Fruit fly (Drosophila melanogaster) whole organism, embryonic: ENCODE data around the gene CG31121.
A peak's percentile ranks its signal among the peaks of the same experiment; 100 is the strongest.

Experiments
- Abd-B ChIP-seq: fragments of 200-800 bp; sonication (Bioruptor generic); optimal IDR thresholded peaks from 2 replicates; lab custom pipeline; 2018; ENCODE audit warnings: missing biosample characterization, mild to moderate bottlenecking, missing genetic modification characterization, moderate library complexity
- Bteb2 ChIP-seq: fragments of 200-800 bp; sonication (Bioruptor generic); optimal IDR thresholded peaks from 2 replicates; lab custom pipeline; 2016; ENCODE audit warnings: missing biosample characterization, missing genetic modification characterization
- CG10565 ChIP-seq: fragments of 200-800 bp; sonication (Bioruptor generic); optimal IDR thresholded peaks from 3 replicates; lab custom pipeline; 2016; ENCODE audit warnings: missing biosample characterization, mild to moderate bottlenecking, missing genetic modification characterization
- CG11696 ChIP-seq: fragments of 200-800 bp; sonication (Bioruptor generic); IDR thresholded peaks from 2 replicates; pipeline ENCODE4 v1.3.6; 2022; ENCODE audit warnings: missing biosample characterization, missing genetic modification characterization
- CG1792 ChIP-seq: fragments of 200-800 bp; sonication (Bioruptor generic); optimal IDR thresholded peaks from 2 replicates; lab custom pipeline; 2016; ENCODE audit warnings: missing biosample characterization, missing genetic modification characterization
- CG2116 ChIP-seq: fragments of 200-800 bp; sonication (Bioruptor generic); optimal IDR thresholded peaks from 3 replicates; lab custom pipeline; 2018; ENCODE audit warnings: missing biosample characterization, mild to moderate bottlenecking, missing genetic modification characterization
- CG2129 ChIP-seq: fragments of 200-800 bp; sonication (Bioruptor generic); IDR thresholded peaks from 2 replicates; pipeline ENCODE4 v1.3.6; 2022; ENCODE audit warnings: missing biosample characterization, missing genetic modification characterization; ENCODE audit not compliant: partially characterized antibody
- CG2889 ChIP-seq: fragments of 200-800 bp; sonication (Bioruptor generic); IDR thresholded peaks from 3 replicates; pipeline ENCODE4 v1.3.6; 2022; ENCODE audit warnings: missing biosample characterization, missing genetic modification characterization
- CG30403 ChIP-seq: fragments of 200-800 bp; sonication (Bioruptor generic); optimal IDR thresholded peaks from 3 replicates; lab custom pipeline; 2016; ENCODE audit warnings: missing biosample characterization, missing genetic modification characterization
- CG34422 ChIP-seq: fragments of 200-800 bp; sonication (Bioruptor generic); IDR thresholded peaks from 3 replicates; pipeline ENCODE4 v1.3.6; 2022; ENCODE audit warnings: missing biosample characterization, missing genetic modification characterization
- CG3847 ChIP-seq: fragments of 200-800 bp; sonication (Bioruptor generic); IDR thresholded peaks from 2 replicates; pipeline ENCODE4 v1.3.6; 2022; ENCODE audit warnings: missing biosample characterization, missing genetic modification characterization
- CG4360 ChIP-seq: fragments of 200-800 bp; sonication (Bioruptor generic); IDR thresholded peaks from 2 replicates; pipeline ENCODE4 v1.3.6; 2022; ENCODE audit warnings: missing biosample characterization, missing genetic modification characterization
- CG4404 ChIP-seq: fragments of 200-800 bp; sonication (Bioruptor generic); IDR thresholded peaks from 2 replicates; pipeline ENCODE4 v1.3.6; 2022; ENCODE audit warnings: missing biosample characterization, missing genetic modification characterization
- CG4820 ChIP-seq: fragments of 200-800 bp; sonication (Bioruptor generic); optimal IDR thresholded peaks from 3 replicates; lab custom pipeline; 2016; ENCODE audit warnings: missing biosample characterization, missing genetic modification characterization
- CG5180 ChIP-seq: fragments of 200-800 bp; sonication (Bioruptor generic); optimal IDR thresholded peaks from 3 replicates; lab custom pipeline; 2017; ENCODE audit warnings: missing biosample characterization, missing genetic modification characterization, mild to moderate bottlenecking, moderate library complexity, missing genetic modification reagents
- CG5953 ChIP-seq: fragments of 200-800 bp; sonication (Bioruptor generic); IDR thresholded peaks from 2 replicates; pipeline ENCODE4 v1.3.6; 2022; ENCODE audit warnings: missing biosample characterization, missing genetic modification characterization
- CG7928 ChIP-seq: fragments of 200-800 bp; sonication (Bioruptor generic); optimal IDR thresholded peaks from 2 replicates; lab custom pipeline; 2017; ENCODE audit warnings: missing biosample characterization, mild to moderate bottlenecking, missing genetic modification characterization
- CG8089 ChIP-seq: fragments of 200-800 bp; sonication (Bioruptor generic); optimal IDR thresholded peaks from 3 replicates; lab custom pipeline; 2016; ENCODE audit warnings: missing biosample characterization, missing genetic modification characterization
- CG8478 ChIP-seq: fragments of >200 bp; optimal IDR thresholded peaks from 2 replicates; lab custom pipeline; 2018
- CHES-1-like ChIP-seq: fragments of 200-800 bp; sonication (Bioruptor generic); optimal IDR thresholded peaks from 2 replicates; lab custom pipeline; 2016; ENCODE audit warnings: missing biosample characterization, missing genetic modification characterization
- Camta ChIP-seq: fragments of 200-800 bp; sonication (Bioruptor generic); optimal IDR thresholded peaks from 2 replicates; lab custom pipeline; 2016; ENCODE audit warnings: missing biosample characterization, missing genetic modification characterization
- E2f2 ChIP-seq: fragments of 200-800 bp; sonication (Bioruptor generic); IDR thresholded peaks from 2 replicates; pipeline ENCODE4 v1.3.6; 2022; ENCODE audit warnings: missing biosample characterization, missing genetic modification characterization
- Fer1 ChIP-seq: fragments of 200-800 bp; sonication (Bioruptor generic); optimal IDR thresholded peaks from 2 replicates; lab custom pipeline; 2017; ENCODE audit warnings: missing biosample characterization, mild to moderate bottlenecking, missing genetic modification characterization
- HLH3B ChIP-seq: fragments of 200-800 bp; sonication (Bioruptor generic); IDR thresholded peaks from 2 replicates; pipeline ENCODE4 v1.3.6; 2022; ENCODE audit warnings: missing biosample characterization, missing genetic modification characterization
- HLH4C ChIP-seq: fragments of 200-800 bp; sonication (Bioruptor generic); IDR thresholded peaks from 3 replicates; pipeline ENCODE4 v1.3.6; 2022; ENCODE audit warnings: missing biosample characterization, missing genetic modification characterization; ENCODE audit not compliant: partially characterized antibody
- Hsf ChIP-seq: fragments of 200-800 bp; sonication (Bioruptor generic); optimal IDR thresholded peaks from 3 replicates; lab custom pipeline; 2016; ENCODE audit warnings: missing biosample characterization, missing genetic modification characterization
- MBD-R2 ChIP-seq: fragments of 200-800 bp; sonication (Bioruptor generic); IDR thresholded peaks from 2 replicates; pipeline ENCODE4 v1.3.6; 2022; ENCODE audit warnings: missing biosample characterization, missing genetic modification characterization
- Med ChIP-seq: fragments of 200-800 bp; sonication (Bioruptor generic); peaks from one replicate; lab custom pipeline; 2016; ENCODE audit warnings: missing biosample characterization, missing genetic modification characterization, mild to moderate bottlenecking, inconsistent platforms, moderate library complexity
- NFAT ChIP-seq: fragments of 200-800 bp; sonication (Bioruptor generic); IDR thresholded peaks from 2 replicates; pipeline ENCODE4 v1.3.6; 2022; ENCODE audit warnings: missing biosample characterization, missing genetic modification characterization
- Oaz ChIP-seq: fragments of 200-800 bp; sonication (Bioruptor generic); IDR thresholded peaks from 2 replicates; pipeline ENCODE4 v1.3.6; 2022; ENCODE audit warnings: missing biosample characterization, missing genetic modification characterization
- Oli ChIP-seq: fragments of 200-800 bp; sonication (Bioruptor generic); optimal IDR thresholded peaks from 2 replicates; lab custom pipeline; 2018; ENCODE audit warnings: missing biosample characterization, mild to moderate bottlenecking, missing genetic modification characterization, moderate library complexity
- Scr ChIP-seq: fragments of 200-800 bp; sonication (Bioruptor generic); IDR thresholded peaks from 2 replicates; pipeline ENCODE4 v1.3.6; 2022; ENCODE audit warnings: missing biosample characterization, missing genetic modification characterization; ENCODE audit not compliant: partially characterized antibody
- Sin3A ChIP-seq: fragments of >200 bp; optimal IDR thresholded peaks from 2 replicates; lab custom pipeline; 2018
- aop ChIP-seq: fragments of 200-800 bp; sonication (Bioruptor generic); IDR thresholded peaks from 2 replicates; pipeline ENCODE4 v1.3.6; 2022; ENCODE audit warnings: missing biosample characterization, missing genetic modification characterization
- bowl ChIP-seq: fragments of 200-800 bp; sonication (Bioruptor generic); IDR thresholded peaks from 2 replicates; pipeline ENCODE4 v1.3.6; 2022; ENCODE audit warnings: missing biosample characterization, missing genetic modification characterization
- cato ChIP-seq: fragments of 200-800 bp; sonication (Bioruptor generic); optimal IDR thresholded peaks from 2 replicates; lab custom pipeline; 2016; ENCODE audit warnings: missing biosample characterization, missing genetic modification characterization, borderline replicate concordance
- ci ChIP-seq: fragments of 200-800 bp; sonication (Bioruptor generic); IDR thresholded peaks from 3 replicates; pipeline ENCODE4 v1.3.6; 2022; ENCODE audit warnings: missing biosample characterization, missing genetic modification characterization
- disco-r ChIP-seq: fragments of 200-800 bp; sonication (Bioruptor generic); optimal IDR thresholded peaks from 2 replicates; lab custom pipeline; 2016; ENCODE audit warnings: missing biosample characterization, missing genetic modification characterization
- dm ChIP-seq: fragments of 200-800 bp; sonication (Bioruptor generic); optimal IDR thresholded peaks from 3 replicates; lab custom pipeline; 2016; ENCODE audit warnings: missing biosample characterization, missing genetic modification characterization
- dmrt11E ChIP-seq: fragments of 200-800 bp; sonication (Bioruptor generic); optimal IDR thresholded peaks from 3 replicates; lab custom pipeline; 2018; ENCODE audit warnings: missing biosample characterization, mild to moderate bottlenecking, missing genetic modification characterization, moderate library complexity
- emc ChIP-seq: fragments of 200-800 bp; sonication (Bioruptor generic); optimal IDR thresholded peaks from 2 replicates; lab custom pipeline; 2016; ENCODE audit warnings: missing biosample characterization, missing genetic modification characterization
- exex ChIP-seq: fragments of 200-800 bp; sonication (Bioruptor generic); optimal IDR thresholded peaks from 4 replicates; lab custom pipeline; 2018; ENCODE audit warnings: missing biosample characterization, mild to moderate bottlenecking, missing genetic modification characterization, moderate library complexity
- fru ChIP-seq: fragments of >200 bp; optimal IDR thresholded peaks from 2 replicates; lab custom pipeline; 2017
- ftz-f1 ChIP-seq: fragments of 200-800 bp; sonication (Bioruptor generic); optimal IDR thresholded peaks from 2 replicates; lab custom pipeline; 2016; ENCODE audit warnings: missing biosample characterization, missing genetic modification characterization
- gsb-n ChIP-seq: fragments of 200-800 bp; sonication (Bioruptor generic); optimal IDR thresholded peaks from 3 replicates; lab custom pipeline; 2018; ENCODE audit warnings: missing biosample characterization, mild to moderate bottlenecking, missing genetic modification characterization
- insv ChIP-seq, 2 experiments: fragments of 200-800 bp; sonication (Bioruptor generic); optimal IDR thresholded peaks; 3 replicates each; lab custom pipeline; 2016 to 2018; ENCODE audit warnings: missing biosample characterization in 2 of 2, missing genetic modification characterization in 2 of 2
- pzg ChIP-seq: fragments of 200-800 bp; sonication (Bioruptor generic); optimal IDR thresholded peaks from 3 replicates; lab custom pipeline; 2018; ENCODE audit warnings: missing biosample characterization, mild to moderate bottlenecking, missing genetic modification characterization, moderate library complexity
- shn ChIP-seq: fragments of 200-800 bp; sonication (Bioruptor generic); optimal IDR thresholded peaks from 3 replicates; lab custom pipeline; 2016; ENCODE audit warnings: missing biosample characterization, missing genetic modification characterization
- sna ChIP-seq: fragments of 200-800 bp; sonication (Bioruptor generic); IDR thresholded peaks from 2 replicates; pipeline ENCODE4 v1.3.6; 2022; ENCODE audit warnings: missing biosample characterization, missing genetic modification characterization; ENCODE audit not compliant: partially characterized antibody
- ssp ChIP-seq: fragments of 200-800 bp; sonication (Bioruptor generic); IDR thresholded peaks from 2 replicates; pipeline ENCODE4 v1.3.6; 2022; ENCODE audit warnings: missing biosample characterization, missing genetic modification characterization
- wdn ChIP-seq: fragments of 200-800 bp; sonication (Bioruptor generic); IDR thresholded peaks from 2 replicates; pipeline ENCODE4 v1.3.6; 2022; ENCODE audit warnings: missing biosample characterization, missing genetic modification characterization
- zf30C ChIP-seq: fragments of 200-800 bp; sonication (Bioruptor generic); optimal IDR thresholded peaks from 3 replicates; lab custom pipeline; 2018; ENCODE audit warnings: missing biosample characterization, mild to moderate bottlenecking, missing genetic modification characterization

CG31121 gene

DNA sequence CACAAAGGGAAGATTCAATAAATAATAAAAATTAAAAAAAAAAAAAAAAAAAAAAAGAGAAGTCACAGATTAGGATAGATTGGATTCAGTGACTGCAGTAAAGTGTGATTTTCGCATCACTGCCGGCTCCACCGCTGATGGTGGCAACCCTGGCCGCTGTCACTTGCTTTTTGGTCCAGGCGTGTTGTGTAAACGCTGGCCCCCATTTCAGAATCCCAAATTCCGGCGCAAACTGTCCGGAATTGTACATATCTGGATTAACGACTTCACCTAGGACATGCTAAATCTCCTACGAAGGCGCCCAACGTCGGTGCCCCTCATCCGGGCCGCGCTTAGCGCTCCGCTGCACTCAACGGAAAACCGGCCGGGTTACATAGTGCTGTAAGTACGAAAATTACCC, 37.5 kb upstream of the CG31121 start, which contains the start of gene CG11771 (continued):
- TF ChIP-seq wdn (GFP tag; lab: Robert Waterston, UW) (no peak), fru (no peak), CG11696 (GFP tag; lab: Robert Waterston, UW) (no peak), ftz-f1 (GFP tag; lab: Kevin White, UChicago) (no peak), Bteb2 (GFP tag; lab: Kevin White, UChicago) (no peak), zf30C (GFP tag; lab: Kevin White, UChicago) (no peak), pzg (GFP tag; lab: Kevin White, UChicago) (peak; percentile 29), Camta (GFP tag; lab: Kevin White, UChicago) (no peak), MBD-R2 (GFP tag; lab: Robert Waterston, UW) (peak; percentile 89), CG4360 (GFP tag; lab: Robert Waterston, UW) (no peak), gsb-n (tag; lab: Kevin White, UChicago) (no peak), cato (GFP tag; lab: Kevin White, UChicago) (no peak), Oaz (GFP tag; lab: Robert Waterston, UW) (no peak), dm (GFP tag; lab: Kevin White, UChicago) (no peak), E2f2 (GFP tag; lab: Robert Waterston, UW) (peak; percentile 24; the same call in 1 of the 2 replicates), CG4404 (GFP tag; lab: Robert Waterston, UW) (no peak), CG3847 (GFP tag; lab: Robert Waterston, UW) (no peak), CG7928 (GFP tag; lab: Kevin White, UChicago) (no peak), CG2116 (GFP tag; lab: Kevin White, UChicago) (no peak), CG34422 (GFP tag; lab: Robert Waterston, UW) (peak; percentile 37; the same call in 1 of the 3 replicates), Oli (tag; lab: Kevin White, UChicago) (no peak), HLH3B (GFP tag; lab: Robert Waterston, UW) (no peak), CG10565 (GFP tag; lab: Kevin White, UChicago) (no peak), Sin3A (lab: Kevin White, UChicago) (no peak), CG5953 (GFP tag; lab: Robert Waterston, UW) (no peak), CG8478 (lab: Kevin White, UChicago) (no peak), Med (GFP tag; lab: Kevin White, UChicago) (peak; percentile 58), shn (GFP tag; lab: Kevin White, UChicago) (no peak), ci (GFP tag; lab: Robert Waterston, UW) (no peak; the same call in 2 of the 3 replicates), NFAT (GFP tag; lab: Robert Waterston, UW) (peak; percentile 10; the same call in 1 of the 2 replicates), Scr (GFP tag; lab: Robert Waterston, UW) (peak; percentile 31; the same call in 1 of the 2 replicates), CG2129 (GFP tag; lab: Robert Waterston, UW) (no peak), CG4820 (GFP tag; lab: Kevin White, UChicago) (no peak)

DNA sequence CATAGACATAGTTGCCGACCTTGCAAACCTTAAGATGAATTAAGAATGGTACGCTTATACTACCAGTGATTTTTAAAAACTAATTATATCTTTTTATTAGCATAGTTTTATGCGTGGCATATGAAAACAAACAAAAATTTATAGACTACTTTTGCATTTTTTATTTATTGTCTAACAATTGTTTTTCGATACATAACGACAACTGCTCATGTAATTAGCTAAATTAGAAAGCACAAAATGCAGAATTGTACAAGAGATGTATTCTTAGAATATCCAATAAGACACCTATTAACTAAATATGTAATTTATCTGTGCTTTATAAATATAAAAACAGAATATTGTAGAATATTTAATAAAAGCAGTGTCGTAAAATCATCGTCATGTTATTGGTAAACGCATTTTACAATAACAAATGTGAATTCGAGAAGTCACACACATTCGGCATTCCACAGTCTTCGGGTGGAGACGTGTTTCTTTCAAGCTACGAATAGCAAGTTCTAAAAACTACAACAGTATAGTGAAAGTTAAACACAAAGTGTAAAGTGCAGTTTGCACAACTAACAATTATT, 32.4 kb upstream of the CG31121 start:
- TF ChIP-seq CG2889 (GFP tag; lab: Robert Waterston, UW) (no peak), disco-r (GFP tag; lab: Kevin White, UChicago) (no peak), Fer1 (GFP tag; lab: Kevin White, UChicago) (no peak), aop (GFP tag; lab: Robert Waterston, UW) (no peak), ssp (GFP tag; lab: Robert Waterston, UW) (no peak), emc (GFP tag; lab: Kevin White, UChicago) (no peak), bowl (no peak), sna (GFP tag; lab: Robert Waterston, UW) (no peak), CG8089 (GFP tag; lab: Kevin White, UChicago) (no peak), Abd-B (no peak), CHES-1-like (GFP tag; lab: Kevin White, UChicago) (no peak), dmrt11E (tag; lab: Kevin White, UChicago) (no peak), CG1792 (GFP tag; lab: Kevin White, UChicago) (no peak), HLH4C (GFP tag; lab: Robert Waterston, UW) (no peak), CG30403 (GFP tag; lab: Kevin White, UChicago) (no peak), exex (peak; percentile 9), CG5180 (GFP tag; lab: Kevin White, UChicago) (no peak), insv (GFP tag; optimal IDR thresholded peaks at IDR 0.05; lab: Kevin White, UChicago) (no peak), Hsf (GFP tag; lab: Kevin White, UChicago) (no peak)
